Worm (Caenorhabditis elegans): ENCODE results near the gene cutl-24.

ce11 chrIV:132095-132494 lies 32.8 kb upstream of the cutl-24 start, which contains the start of gene daf-1:
- TF ChIP-seq eyg-1 (tag; optimal IDR thresholded peaks at IDR 0.05) = no peak
- no peak for TF ChIP-seq ama-1 (optimal IDR thresholded peaks at IDR 0.05)
- no peak for TF ChIP-seq nfya-1 (tag; optimal IDR thresholded peaks at IDR 0.05)
- TF ChIP-seq nhr-11 (tag; optimal IDR thresholded peaks at IDR 0.05) = no peak
- no peak for TF ChIP-seq ceh-22 (tag; optimal IDR thresholded peaks at IDR 0.05)
- TF ChIP-seq K09A11.1 (tag; optimal IDR thresholded peaks at IDR 0.05; ENCODE audit: insufficient read depth) = no peak
- TF ChIP-seq zip-5 (tag; optimal IDR thresholded peaks at IDR 0.05) = no peak
- no peak for TF ChIP-seq dmd-4 (tag; optimal IDR thresholded peaks at IDR 0.05; ENCODE audit: borderline replicate concordance)
- no peak for TF ChIP-seq elt-2 (tag; optimal IDR thresholded peaks at IDR 0.05)
- TF ChIP-seq unc-3 (GFP tag; conservative IDR thresholded peaks at IDR 0.05) = no peak
- TF ChIP-seq unc-3 (tag; optimal IDR thresholded peaks at IDR 0.05) = no peak
- TF ChIP-seq fkh-6 (tag; optimal IDR thresholded peaks at IDR 0.05) = no peak
- no peak for TF ChIP-seq fax-1 (tag; optimal IDR thresholded peaks at IDR 0.05)
